Worm (Caenorhabditis elegans): ENCODE measurements around the gene nlp-18.

- TF ChIP-seq W03F9.2 (tag; optimal IDR thresholded peaks at IDR 0.05) (no peak), him-1 (tag; optimal IDR thresholded peaks at IDR 0.05) (no peak), dao-5 (tag; optimal IDR thresholded peaks at IDR 0.05) (no peak)
These were observed 22.3 kb upstream of the nlp-18 start for ce11 chrII:11052526-11052925.
